Fruit fly (Drosophila melanogaster): ENCODE results near the gene CG18294.

Gene CG18294

dm6 chr3L:19516547-19516946, 41.2 kb upstream of the CG18294 start (continued):
- no peak for TF ChIP-seq BEAF-32 (GFP tag; optimal IDR thresholded peaks at IDR 0.05)
- TF ChIP-seq C15 (GFP tag; IDR thresholded peaks at IDR 0.05) = peak; percentile 89
- no peak for TF ChIP-seq hkb (optimal IDR thresholded peaks at IDR 0.05)
- TF ChIP-seq hkb (GFP tag; IDR thresholded peaks at IDR 0.05) = no peak; the same call in 1 of the 2 replicates
- TF ChIP-seq CG4820 (GFP tag; optimal IDR thresholded peaks at IDR 0.05) = peak; percentile 85
- no peak for TF ChIP-seq CG2129 (GFP tag; IDR thresholded peaks at IDR 0.05; ENCODE audit: partially characterized antibody)
- TF ChIP-seq CG12071 (GFP tag; optimal IDR thresholded peaks at IDR 0.05) = peak; percentile 82
- TF ChIP-seq pb (GFP tag; optimal IDR thresholded peaks at IDR 0.05) = peak; percentile 95
- TF ChIP-seq Drgx (GFP tag; IDR thresholded peaks at IDR 0.05) = peak; percentile 33; the same call in 1 of the 2 replicates
- TF ChIP-seq pho (GFP tag; optimal IDR thresholded peaks at IDR 0.05) = peak; percentile 75
- peak; percentile 88 for TF ChIP-seq CG8089 (GFP tag; optimal IDR thresholded peaks at IDR 0.05)
- peak; percentile 21 for TF ChIP-seq gfzf (GFP tag; optimal IDR thresholded peaks at IDR 0.05)
- TF ChIP-seq stc (GFP tag; IDR thresholded peaks at IDR 0.05) = peak; percentile 86
- TF ChIP-seq dysf (GFP tag; IDR thresholded peaks at IDR 0.05) = peak; percentile 92
- no peak for TF ChIP-seq CG34224 (GFP tag; IDR thresholded peaks at IDR 0.05; ENCODE audit: partially characterized antibody)
- TF ChIP-seq kni (GFP tag; optimal IDR thresholded peaks at IDR 0.05) = peak; percentile 75
- no peak for TF ChIP-seq Sin3A (optimal IDR thresholded peaks at IDR 0.05)
- TF ChIP-seq nau (GFP tag; optimal IDR thresholded peaks at IDR 0.05) = peak; percentile 52
- TF ChIP-seq CG3163 (GFP tag; optimal IDR thresholded peaks at IDR 0.05) = peak; percentile 68
- TF ChIP-seq Spps (tag; optimal IDR thresholded peaks at IDR 0.05) = peak; percentile 19
- peak; percentile 93 for TF ChIP-seq sr (GFP tag; IDR thresholded peaks at IDR 0.05)
- peak; percentile 95 for TF ChIP-seq ase (GFP tag; IDR thresholded peaks at IDR 0.05)
- peak; percentile 83 for TF ChIP-seq CG10274 (GFP tag; optimal IDR thresholded peaks at IDR 0.05)
- peak; percentile 27 for TF ChIP-seq tap (tag; optimal IDR thresholded peaks at IDR 0.05)
- TF ChIP-seq shn (GFP tag; optimal IDR thresholded peaks at IDR 0.05) = peak; percentile 86
- peak; percentile 75; the same call in 1 of the 2 replicates for TF ChIP-seq ara (GFP tag; IDR thresholded peaks at IDR 0.05)
- TF ChIP-seq CG13424 (tag; optimal IDR thresholded peaks at IDR 0.05) = peak; percentile 70
- TF ChIP-seq Vsx1 (GFP tag; optimal IDR thresholded peaks at IDR 0.05) = peak; percentile 84
- no peak for TF ChIP-seq sd (tag; optimal IDR thresholded peaks at IDR 0.05)
- peak; percentile 74 for TF ChIP-seq CG10321 (GFP tag; IDR thresholded peaks at IDR 0.05)
- TF ChIP-seq B-H1 (GFP tag; IDR thresholded peaks at IDR 0.05) = peak; percentile 84
- peak; percentile 91 for TF ChIP-seq al (GFP tag; IDR thresholded peaks at IDR 0.05)
- peak; percentile 90 for TF ChIP-seq phol (tag; optimal IDR thresholded peaks at IDR 0.05)
- peak; percentile 92 for TF ChIP-seq CG9932 (GFP tag; IDR thresholded peaks at IDR 0.05)
- TF ChIP-seq Ets65A (GFP tag) = peak; percentile 100
- peak; percentile 89 for TF ChIP-seq ranshi (GFP tag; IDR thresholded peaks at IDR 0.05)
- TF ChIP-seq CG17802 (tag; optimal IDR thresholded peaks at IDR 0.05) = peak; percentile 92
- peak; percentile 74 for TF ChIP-seq knrl (GFP tag; IDR thresholded peaks at IDR 0.05; ENCODE audit: partially characterized antibody)
- TF ChIP-seq CG8765 (GFP tag; IDR thresholded peaks at IDR 0.05) = peak; percentile 31; the same call in 1 of the 2 replicates
- peak; percentile 68 for TF ChIP-seq CG12769 (tag; optimal IDR thresholded peaks at IDR 0.05)
- peak; percentile 77 for TF ChIP-seq Six4 (GFP tag; optimal IDR thresholded peaks at IDR 0.05)
- TF ChIP-seq CG14667 (GFP tag; IDR thresholded peaks at IDR 0.05) = peak; percentile 89
- peak; percentile 68 for TF ChIP-seq Bdp1 (GFP tag; optimal IDR thresholded peaks at IDR 0.05)
- peak; percentile 43; the same call in 1 of the 2 replicates for TF ChIP-seq dan (GFP tag; IDR thresholded peaks at IDR 0.05)

Measured in whole organism, embryonic.